Fruit fly (Drosophila melanogaster) whole organism, prepupa: ENCODE data around the gene Enoph.
A peak's percentile ranks its signal among the peaks of the same experiment; 100 is the strongest.

Experiments used
- Blimp-1 ChIP-seq: fragments of 200-800 bp; sonication (Bioruptor generic); optimal IDR thresholded peaks from 3 replicates; lab custom pipeline; 2017; ENCODE audit warnings: missing biosample characterization, missing genetic modification characterization, mild to moderate bottlenecking, moderate library complexity, missing genetic modification reagents
- CG11762 ChIP-seq: fragments of 200-800 bp; sonication (Bioruptor generic); optimal IDR thresholded peaks from 3 replicates; lab custom pipeline; 2016; ENCODE audit warnings: missing biosample characterization, missing genetic modification characterization; ENCODE audit not compliant: insufficient read depth
- CG11902 ChIP-seq: fragments of 200-800 bp; sonication (Bioruptor generic); optimal IDR thresholded peaks from 3 replicates; lab custom pipeline; 2016; ENCODE audit warnings: missing biosample characterization, missing genetic modification characterization
- CG15336 ChIP-seq: fragments of 200-800 bp; sonication (Bioruptor generic); IDR thresholded peaks from 2 replicates; pipeline ENCODE4 v1.3.6; 2022; ENCODE audit warnings: missing biosample characterization, missing genetic modification characterization
- CG1621 ChIP-seq: fragments of 200-800 bp; sonication (Bioruptor generic); optimal IDR thresholded peaks from 3 replicates; lab custom pipeline; 2018; ENCODE audit warnings: missing biosample characterization, mild to moderate bottlenecking, missing genetic modification characterization
- CG3032 ChIP-seq: fragments of 200-800 bp; optimal IDR thresholded peaks from 2 replicates; lab custom pipeline; 2019; ENCODE audit warnings: missing biosample characterization, mild to moderate bottlenecking, missing genetic modification characterization, moderate library complexity
- CG31627 ChIP-seq: fragments of 200-800 bp; sonication (Bioruptor generic); optimal IDR thresholded peaks from 3 replicates; lab custom pipeline; 2016; ENCODE audit warnings: missing biosample characterization, missing genetic modification characterization
- CG32006 ChIP-seq: fragments of 200-800 bp; sonication (Bioruptor generic); optimal IDR thresholded peaks from 3 replicates; lab custom pipeline; 2017; ENCODE audit warnings: missing biosample characterization, mild to moderate bottlenecking, missing genetic modification characterization
- CG34406 ChIP-seq: fragments of 200-800 bp; sonication (Bioruptor generic); optimal IDR thresholded peaks from 3 replicates; lab custom pipeline; 2016; ENCODE audit warnings: missing biosample characterization, missing genetic modification characterization
- CG3919 ChIP-seq: fragments of 200-800 bp; sonication (Bioruptor generic); optimal IDR thresholded peaks from 3 replicates; lab custom pipeline; 2016; ENCODE audit warnings: missing biosample characterization, missing genetic modification characterization
- CG4318 ChIP-seq: fragments of 200-800 bp; sonication (Bioruptor generic); optimal IDR thresholded peaks from 3 replicates; lab custom pipeline; 2017; ENCODE audit warnings: missing biosample characterization, mild to moderate bottlenecking, missing genetic modification characterization
- CG6163 ChIP-seq: fragments of 200-800 bp; sonication (Bioruptor generic); IDR thresholded peaks from 3 replicates; pipeline ENCODE4 v1.3.6; 2022; ENCODE audit warnings: missing biosample characterization, missing genetic modification characterization
- CG6276 ChIP-seq: fragments of 200-800 bp; sonication (Bioruptor generic); optimal IDR thresholded peaks from 2 replicates; lab custom pipeline; 2017; ENCODE audit warnings: missing biosample characterization, mild to moderate bottlenecking, missing genetic modification characterization
- CG6792 ChIP-seq: fragments of 200-800 bp; sonication (Bioruptor generic); optimal IDR thresholded peaks from 3 replicates; lab custom pipeline; 2016; ENCODE audit warnings: missing biosample characterization, missing genetic modification characterization
- CG6808 ChIP-seq: fragments of 200-800 bp; sonication (Bioruptor generic); optimal IDR thresholded peaks from 3 replicates; lab custom pipeline; 2017; ENCODE audit warnings: missing biosample characterization, missing genetic modification characterization, mild to moderate bottlenecking, moderate library complexity, missing genetic modification reagents
- CG6854 ChIP-seq: fragments of 200-800 bp; sonication (Bioruptor generic); optimal IDR thresholded peaks from 2 replicates; lab custom pipeline; 2017; ENCODE audit warnings: missing biosample characterization, mild to moderate bottlenecking, missing genetic modification characterization
- CG8119 ChIP-seq: fragments of 200-800 bp; sonication (Bioruptor generic); IDR thresholded peaks from 3 replicates; pipeline ENCODE4 v1.3.6; 2022; ENCODE audit warnings: missing biosample characterization, missing genetic modification characterization
- CG8319 ChIP-seq: fragments of 200-800 bp; sonication (Bioruptor generic); optimal IDR thresholded peaks from 3 replicates; lab custom pipeline; 2016; ENCODE audit warnings: missing biosample characterization, missing genetic modification characterization
- CG8632 ChIP-seq: fragments of 200-800 bp; sonication (Bioruptor generic); optimal IDR thresholded peaks from 3 replicates; lab custom pipeline; 2016; ENCODE audit warnings: missing biosample characterization, missing genetic modification characterization
- CG9139 ChIP-seq: fragments of 200-800 bp; sonication (Bioruptor generic); optimal IDR thresholded peaks from 3 replicates; lab custom pipeline; 2017; ENCODE audit warnings: missing biosample characterization, mild to moderate bottlenecking, missing genetic modification characterization
- Eip75B ChIP-seq: fragments of 200-800 bp; sonication (Bioruptor generic); optimal IDR thresholded peaks from 3 replicates; lab custom pipeline; 2016; ENCODE audit warnings: missing biosample characterization, missing genetic modification characterization
- Eip78C ChIP-seq: fragments of 200-800 bp; sonication (Bioruptor generic); peaks from one replicate; lab custom pipeline; 2016; ENCODE audit warnings: missing biosample characterization, missing genetic modification characterization
- Eip93F ChIP-seq: fragments of 200-800 bp; sonication (Bioruptor generic); optimal IDR thresholded peaks from 2 replicates; lab custom pipeline; 2016; ENCODE audit warnings: missing biosample characterization, mild to moderate bottlenecking, missing genetic modification characterization
- Ets21C ChIP-seq: fragments of 200-800 bp; sonication (Bioruptor generic); optimal IDR thresholded peaks from 3 replicates; lab custom pipeline; 2016; ENCODE audit warnings: missing biosample characterization, missing genetic modification characterization
- Ets96B ChIP-seq: fragments of 200-800 bp; optimal IDR thresholded peaks from 2 replicates; lab custom pipeline; 2019; ENCODE audit warnings: missing biosample characterization, mild to moderate bottlenecking, missing genetic modification characterization, moderate library complexity
- Gug ChIP-seq: fragments of 200-800 bp; sonication (Bioruptor generic); IDR thresholded peaks from 2 replicates; pipeline ENCODE4 v1.3.6; 2022; ENCODE audit warnings: missing biosample characterization, missing genetic modification characterization
- Hr38 ChIP-seq: sonication (Bioruptor generic); optimal IDR thresholded peaks from 2 replicates; lab custom pipeline; 2016; ENCODE audit warnings: missing biosample characterization, missing genetic modification characterization
- Hr39 ChIP-seq: fragments of 200-800 bp; sonication (Bioruptor generic); optimal IDR thresholded peaks from 2 replicates; lab custom pipeline; 2016; ENCODE audit warnings: missing biosample characterization, missing genetic modification characterization
- Hr4 ChIP-seq: fragments of 200-800 bp; sonication (Bioruptor generic); optimal IDR thresholded peaks from 3 replicates; lab custom pipeline; 2016; ENCODE audit warnings: missing biosample characterization, missing genetic modification characterization
- Met ChIP-seq: fragments of 200-800 bp; sonication (Bioruptor generic); optimal IDR thresholded peaks from 3 replicates; lab custom pipeline; 2016; ENCODE audit warnings: missing biosample characterization, missing genetic modification characterization
- OdsH ChIP-seq: fragments of 200-800 bp; sonication (Bioruptor generic); optimal IDR thresholded peaks from 3 replicates; lab custom pipeline; 2016; ENCODE audit warnings: missing biosample characterization, missing genetic modification characterization
- Smox ChIP-seq: fragments of 200-800 bp; sonication (Bioruptor generic); optimal IDR thresholded peaks from 3 replicates; lab custom pipeline; 2016; ENCODE audit warnings: missing biosample characterization, missing genetic modification characterization
- Sox102F ChIP-seq: fragments of 200-800 bp; sonication (Bioruptor generic); optimal IDR thresholded peaks from 2 replicates; lab custom pipeline; 2016; ENCODE audit warnings: missing biosample characterization, mild to moderate bottlenecking, missing genetic modification characterization
- Sox14 ChIP-seq: fragments of 200-800 bp; sonication (Bioruptor generic); optimal IDR thresholded peaks from 3 replicates; lab custom pipeline; 2016; ENCODE audit warnings: missing biosample characterization, missing genetic modification characterization
- Sox15 ChIP-seq: fragments of 200-800 bp; sonication (Bioruptor generic); optimal IDR thresholded peaks from 3 replicates; lab custom pipeline; 2016; ENCODE audit warnings: missing biosample characterization, missing genetic modification characterization
- achi ChIP-seq: fragments of 200-800 bp; sonication (Bioruptor generic); optimal IDR thresholded peaks from 3 replicates; lab custom pipeline; 2016; ENCODE audit warnings: missing biosample characterization, missing genetic modification characterization
- acj6 ChIP-seq: fragments of 200-800 bp; sonication (Bioruptor generic); optimal IDR thresholded peaks from 3 replicates; lab custom pipeline; 2016; ENCODE audit warnings: missing biosample characterization, missing genetic modification characterization
- dac ChIP-seq: fragments of 200-800 bp; sonication (Bioruptor generic); optimal IDR thresholded peaks from 2 replicates; lab custom pipeline; 2017; ENCODE audit warnings: missing biosample characterization, mild to moderate bottlenecking, missing genetic modification characterization
- dsx ChIP-seq: fragments of 200-800 bp; optimal IDR thresholded peaks from 3 replicates; lab custom pipeline; 2019; ENCODE audit warnings: missing biosample characterization, mild to moderate bottlenecking, missing genetic modification characterization, moderate library complexity; ENCODE audit not compliant: poor library complexity, severe bottlenecking
- eg ChIP-seq: fragments of 200-800 bp; sonication (Bioruptor generic); IDR thresholded peaks from 3 replicates; pipeline ENCODE4 v1.3.6; 2022; ENCODE audit warnings: missing biosample characterization, missing genetic modification characterization
- esn ChIP-seq: fragments of 200-800 bp; sonication (Bioruptor generic); optimal IDR thresholded peaks from 2 replicates; lab custom pipeline; 2016; ENCODE audit warnings: missing biosample characterization, mild to moderate bottlenecking, missing genetic modification characterization, moderate library complexity
- fd59A ChIP-seq: fragments of 200-800 bp; sonication (Bioruptor generic); optimal IDR thresholded peaks from 2 replicates; lab custom pipeline; 2017; ENCODE audit warnings: missing biosample characterization, mild to moderate bottlenecking, missing genetic modification characterization, missing genetic modification reagents
- fd85E ChIP-seq: fragments of 200-800 bp; sonication (Bioruptor generic); optimal IDR thresholded peaks from 3 replicates; lab custom pipeline; 2016; ENCODE audit warnings: missing biosample characterization, missing genetic modification characterization
- fkh ChIP-seq: fragments of 200-800 bp; sonication (Bioruptor generic); optimal IDR thresholded peaks from 3 replicates; lab custom pipeline; 2017; ENCODE audit warnings: missing biosample characterization, mild to moderate bottlenecking, missing genetic modification characterization, moderate library complexity
- lz ChIP-seq: fragments of 200-800 bp; sonication (Bioruptor generic); optimal IDR thresholded peaks from 3 replicates; lab custom pipeline; 2016; ENCODE audit warnings: missing biosample characterization, missing genetic modification characterization
- net ChIP-seq: fragments of 200-800 bp; sonication (Bioruptor generic); optimal IDR thresholded peaks from 3 replicates; lab custom pipeline; 2016; ENCODE audit warnings: missing biosample characterization, missing genetic modification characterization
- salr ChIP-seq, 2 experiments: fragments of 200-800 bp; sonication (Bioruptor generic); optimal IDR thresholded peaks; 3 replicates each; lab custom pipeline; 2016 to 2018; ENCODE audit warnings: missing biosample characterization in 2 of 2, missing genetic modification characterization in 2 of 2, mild to moderate bottlenecking in 1 of 2
- spab ChIP-seq: fragments of 200-800 bp; sonication (Bioruptor generic); optimal IDR thresholded peaks from 2 replicates; lab custom pipeline; 2017; ENCODE audit warnings: missing biosample characterization, mild to moderate bottlenecking, missing genetic modification characterization, missing genetic modification reagents
- ss ChIP-seq, 2 experiments: fragments of 200-800 bp; sonication (Bioruptor generic); optimal IDR thresholded peaks; 2 replicates in 1 of 2; 3 replicates in 1 of 2; lab custom pipeline; 2017 to 2018; ENCODE audit warnings: mild to moderate bottlenecking in 2 of 2, missing biosample characterization in 2 of 2, missing genetic modification characterization in 2 of 2, moderate library complexity in 1 of 2
- svp ChIP-seq: fragments of 200-800 bp; sonication (Bioruptor generic); peaks from one replicate; lab custom pipeline; 2016; ENCODE audit warnings: missing biosample characterization, missing genetic modification characterization
- topi ChIP-seq: fragments of 200-800 bp; sonication (Bioruptor generic); optimal IDR thresholded peaks from 3 replicates; lab custom pipeline; 2016; ENCODE audit warnings: missing biosample characterization, missing genetic modification characterization
- vri ChIP-seq: fragments of 200-800 bp; sonication (Bioruptor generic); optimal IDR thresholded peaks from 3 replicates; lab custom pipeline; 2016; ENCODE audit warnings: missing biosample characterization, mild to moderate bottlenecking, missing genetic modification characterization

Gene Enoph

dm6 chr3R:5209481-5209880 is 47.0 kb downstream of the Enoph start:
- TF ChIP-seq Sox15 (GFP tag; lab: Kevin White, UChicago) (peak; percentile 82), salr (GFP tag; optimal IDR thresholded peaks at IDR 0.05; lab: Kevin White, UChicago) (peak; percentile 72 to 79), CG6276 (GFP tag; lab: Kevin White, UChicago) (peak; percentile 89), acj6 (peak; percentile 92), CG4318 (peak; percentile 85), fd85E (GFP tag; lab: Kevin White, UChicago) (peak; percentile 76), Hr39 (GFP tag; lab: Kevin White, UChicago) (peak; percentile 86), lz (GFP tag; lab: Kevin White, UChicago) (peak; percentile 81), CG11762 (peak; percentile 83), Gug (GFP tag; lab: Robert Waterston, UW) (peak; percentile 92), CG32006 (peak; percentile 94), CG8319 (GFP tag; lab: Kevin White, UChicago) (peak; percentile 83), svp (no peak), CG9139 (peak; percentile 74), CG15336 (GFP tag; lab: Robert Waterston, UW) (peak; percentile 94), Sox102F (GFP tag; lab: Kevin White, UChicago) (peak; percentile 73), CG8119 (GFP tag; lab: Robert Waterston, UW) (peak; percentile 91), CG8632 (GFP tag; lab: Kevin White, UChicago) (peak; percentile 86), achi (GFP tag; lab: Kevin White, UChicago) (peak; percentile 91), eg (GFP tag; lab: Robert Waterston, UW) (peak; percentile 95), ss (GFP tag; optimal IDR thresholded peaks at IDR 0.05; lab: Kevin White, UChicago) (peak; percentile 78 to 84), Blimp-1 (peak; percentile 36), Met (GFP tag; lab: Kevin White, UChicago) (peak; percentile 82), CG6163 (GFP tag; lab: Robert Waterston, UW) (peak; percentile 97), Ets96B (tag; lab: Kevin White, UChicago) (peak; percentile 86), CG11902 (GFP tag; lab: Kevin White, UChicago) (peak; percentile 88), Sox14 (GFP tag; lab: Kevin White, UChicago) (peak; percentile 91), CG3032 (tag; lab: Kevin White, UChicago) (peak; percentile 84), fd59A (GFP tag; lab: Kevin White, UChicago) (peak; percentile 80), OdsH (GFP tag; lab: Kevin White, UChicago) (peak; percentile 92), vri (peak; percentile 52), topi (GFP tag; lab: Kevin White, UChicago) (peak; percentile 82), CG31627 (GFP tag; lab: Kevin White, UChicago) (peak; percentile 86), CG1621 (tag; lab: Kevin White, UChicago) (no peak), CG3919 (peak; percentile 94), CG6808 (GFP tag; lab: Kevin White, UChicago) (peak; percentile 84), Hr4 (peak; percentile 93), dsx (GFP tag; lab: Kevin White, UChicago) (peak; percentile 76), CG34406 (GFP tag; lab: Kevin White, UChicago) (peak; percentile 84), spab (peak; percentile 81), Hr38 (peak; percentile 37), Eip75B (GFP tag; lab: Kevin White, UChicago) (peak; percentile 90), net (GFP tag; lab: Kevin White, UChicago) (peak; percentile 92), CG6792 (GFP tag; lab: Kevin White, UChicago) (peak; percentile 89), Eip78C (GFP tag; lab: Kevin White, UChicago) (peak; percentile 97), dac (peak; percentile 84), Eip93F (GFP tag; lab: Kevin White, UChicago) (no peak), Smox (peak; percentile 64), esn (GFP tag; lab: Kevin White, UChicago) (peak; percentile 85), fkh (GFP tag; lab: Kevin White, UChicago) (no peak), Ets21C (GFP tag; lab: Kevin White, UChicago) (peak; percentile 64), CG6854 (peak; percentile 28)
